1 fruit fly cellular context compared by ENCODE assay signal in genomic region chr3L:18840370-18841007, dm6.
TF ChIP-seq lines count a peak whose summit lies in the region.

No protein-coding gene starts in this region.

TF ChIP-seq in whole organism, embryonic, 481 proteins besides CTCF, POLR2A, EP300 and RAD21 (continued from another document and continues in another):
- TF ChIP-seq Eip74EF (GFP tag; optimal IDR thresholded peaks at IDR 0.05; lab: Kevin White, UChicago): no peak
- TF ChIP-seq ftz-f1 (GFP tag; optimal IDR thresholded peaks at IDR 0.05; lab: Kevin White, UChicago): no peak
- TF ChIP-seq CG15514 (GFP tag; optimal IDR thresholded peaks at IDR 0.05; lab: Kevin White, UChicago): peak; percentile 6
- TF ChIP-seq CG34376 (GFP tag; optimal IDR thresholded peaks at IDR 0.05; lab: Kevin White, UChicago): peak; percentile 34
- TF ChIP-seq CG11085 (GFP tag; IDR thresholded peaks at IDR 0.05; lab: Robert Waterston, UW): no peak
- peak; percentile 9 for TF ChIP-seq Sox102F (GFP tag; optimal IDR thresholded peaks at IDR 0.05; lab: Kevin White, UChicago)
- no peak for TF ChIP-seq Ada2b (GFP tag; IDR thresholded peaks at IDR 0.05; lab: Robert Waterston, UW)
- no peak for TF ChIP-seq CG10654 (GFP tag; optimal IDR thresholded peaks at IDR 0.05; lab: Kevin White, UChicago)
- TF ChIP-seq CG13287 (GFP tag; IDR thresholded peaks at IDR 0.05; lab: Robert Waterston, UW; ENCODE audit: partially characterized antibody): no peak
- TF ChIP-seq CG6683 (GFP tag; optimal IDR thresholded peaks at IDR 0.05; lab: Kevin White, UChicago): no peak
- TF ChIP-seq HLH3B (GFP tag; IDR thresholded peaks at IDR 0.05; lab: Robert Waterston, UW): no peak
- no peak for TF ChIP-seq CG13123 (GFP tag; optimal IDR thresholded peaks at IDR 0.05; lab: Kevin White, UChicago)
- no peak for TF ChIP-seq nerfin-1 (tag; optimal IDR thresholded peaks at IDR 0.05; lab: Kevin White, UChicago)
- no peak for TF ChIP-seq Ptx1 (GFP tag; IDR thresholded peaks at IDR 0.05; lab: Robert Waterston, UW)
- TF ChIP-seq Oaz (GFP tag; IDR thresholded peaks at IDR 0.05; lab: Robert Waterston, UW): no peak
- TF ChIP-seq HHEX (GFP tag; optimal IDR thresholded peaks at IDR 0.05; lab: Kevin White, UChicago): no peak
- TF ChIP-seq CG3847 (GFP tag; IDR thresholded peaks at IDR 0.05; lab: Robert Waterston, UW): no peak
- TF ChIP-seq H2.0 (GFP tag; IDR thresholded peaks at IDR 0.05; lab: Robert Waterston, UW): no peak
- TF ChIP-seq Gug (GFP tag; IDR thresholded peaks at IDR 0.05; lab: Robert Waterston, UW): no peak
- no peak for TF ChIP-seq CG8765 (GFP tag; IDR thresholded peaks at IDR 0.05; lab: Robert Waterston, UW)
- no peak for TF ChIP-seq CG12155 (GFP tag; optimal IDR thresholded peaks at IDR 0.05; lab: Kevin White, UChicago)
- no peak for TF ChIP-seq Gsc (GFP tag; IDR thresholded peaks at IDR 0.05; lab: Robert Waterston, UW)
- TF ChIP-seq ham (GFP tag; IDR thresholded peaks at IDR 0.05; lab: Robert Waterston, UW): no peak
- no peak for TF ChIP-seq sim (GFP tag; IDR thresholded peaks at IDR 0.05; lab: Robert Waterston, UW)
- TF ChIP-seq ssp (GFP tag; IDR thresholded peaks at IDR 0.05; lab: Robert Waterston, UW): no peak
- no peak for TF ChIP-seq CG16779 (GFP tag; IDR thresholded peaks at IDR 0.05; lab: Robert Waterston, UW)
- TF ChIP-seq en (GFP tag; optimal IDR thresholded peaks at IDR 0.05; lab: Kevin White, UChicago): no peak
- no peak for TF ChIP-seq NC2α (GFP tag; optimal IDR thresholded peaks at IDR 0.05; lab: Kevin White, UChicago)
- TF ChIP-seq otp (GFP tag; IDR thresholded peaks at IDR 0.05; lab: Robert Waterston, UW): no peak
- TF ChIP-seq lmd (GFP tag; IDR thresholded peaks at IDR 0.05; lab: Robert Waterston, UW): no peak
- no peak for TF ChIP-seq gro (GFP tag; optimal IDR thresholded peaks at IDR 0.05; lab: Kevin White, UChicago)
- peak; percentile 1 for TF ChIP-seq tio (GFP tag; optimal IDR thresholded peaks at IDR 0.05; lab: Kevin White, UChicago)
- no peak for TF ChIP-seq CG11695 (GFP tag; IDR thresholded peaks at IDR 0.05; lab: Robert Waterston, UW)
- TF ChIP-seq CG10147 (GFP tag; optimal IDR thresholded peaks at IDR 0.05; lab: Kevin White, UChicago): no peak
- no peak for TF ChIP-seq sens-2 (GFP tag; IDR thresholded peaks at IDR 0.05; lab: Robert Waterston, UW)
- TF ChIP-seq CG12219 (GFP tag; optimal IDR thresholded peaks at IDR 0.05; lab: Kevin White, UChicago): no peak
- no peak for TF ChIP-seq ash1 (GFP tag; optimal IDR thresholded peaks at IDR 0.05; lab: Kevin White, UChicago)
- peak; percentile 10 for TF ChIP-seq tap (tag; optimal IDR thresholded peaks at IDR 0.05; lab: Kevin White, UChicago)
- no peak for TF ChIP-seq CG4360 (GFP tag; IDR thresholded peaks at IDR 0.05; lab: Robert Waterston, UW)
- no peak for TF ChIP-seq da (GFP tag; optimal IDR thresholded peaks at IDR 0.05; lab: Kevin White, UChicago)
- TF ChIP-seq CG4617 (GFP tag; optimal IDR thresholded peaks at IDR 0.05; lab: Kevin White, UChicago; ENCODE audit: borderline replicate concordance): no peak
- no peak for TF ChIP-seq CG16815 (GFP tag; optimal IDR thresholded peaks at IDR 0.05; lab: Kevin White, UChicago)
- no peak for TF ChIP-seq Kr (GFP tag; optimal IDR thresholded peaks at IDR 0.05; lab: Kevin White, UChicago)
- TF ChIP-seq CG10979 (tag; optimal IDR thresholded peaks at IDR 0.05; lab: Kevin White, UChicago): peak; percentile 33
- TF ChIP-seq CG6854 (GFP tag; optimal IDR thresholded peaks at IDR 0.05; lab: Kevin White, UChicago): no peak
- no peak for TF ChIP-seq Sox100B (GFP tag; optimal IDR thresholded peaks at IDR 0.05; lab: Kevin White, UChicago)
- TF ChIP-seq CG8290 (GFP tag; optimal IDR thresholded peaks at IDR 0.05; lab: Kevin White, UChicago): no peak
- peak in 1 of 2 experiments; percentile 69 for TF ChIP-seq CG8290 (tag; optimal IDR thresholded peaks at IDR 0.05; lab: Kevin White, UChicago)
- no peak for TF ChIP-seq nmo (GFP tag; optimal IDR thresholded peaks at IDR 0.05; lab: Kevin White, UChicago)
- TF ChIP-seq Chrac-16 (GFP tag; optimal IDR thresholded peaks at IDR 0.05; lab: Kevin White, UChicago): peak; percentile 17
- no peak for TF ChIP-seq Mad (GFP tag; optimal IDR thresholded peaks at IDR 0.05; lab: Kevin White, UChicago)
- peak; percentile 48 for TF ChIP-seq CG30403 (GFP tag; optimal IDR thresholded peaks at IDR 0.05; lab: Kevin White, UChicago)
- TF ChIP-seq CG1529 (GFP tag; optimal IDR thresholded peaks at IDR 0.05; lab: Kevin White, UChicago): no peak
- TF ChIP-seq CG7556 (GFP tag; optimal IDR thresholded peaks at IDR 0.05; lab: Kevin White, UChicago): no peak
- TF ChIP-seq Dek (tag; optimal IDR thresholded peaks at IDR 0.05; lab: Kevin White, UChicago): peak; percentile 8
- TF ChIP-seq CG12659 (GFP tag; optimal IDR thresholded peaks at IDR 0.05; lab: Kevin White, UChicago): no peak
- peak; percentile 2 for TF ChIP-seq CG3995 (GFP tag; optimal IDR thresholded peaks at IDR 0.05; lab: Kevin White, UChicago)
- peak; percentile 39 for TF ChIP-seq CG17829 (tag; optimal IDR thresholded peaks at IDR 0.05; lab: Kevin White, UChicago)
- TF ChIP-seq unc-4 (GFP tag; IDR thresholded peaks at IDR 0.05; lab: Robert Waterston, UW; ENCODE audit: partially characterized antibody): no peak
- no peak for TF ChIP-seq h (optimal IDR thresholded peaks at IDR 0.05; lab: Kevin White, UChicago)
- TF ChIP-seq gcm (GFP tag; optimal IDR thresholded peaks at IDR 0.05; lab: Kevin White, UChicago): no peak
- TF ChIP-seq chif (GFP tag; optimal IDR thresholded peaks at IDR 0.05; lab: Kevin White, UChicago): peak in 1 of 2 experiments; percentile 40
- peak; percentile 13 for TF ChIP-seq fd96Cb (tag; optimal IDR thresholded peaks at IDR 0.05; lab: Kevin White, UChicago)
- no peak for TF ChIP-seq ato (GFP tag; IDR thresholded peaks at IDR 0.05; lab: Robert Waterston, UW; ENCODE audit: partially characterized antibody)
- TF ChIP-seq CG10565 (GFP tag; optimal IDR thresholded peaks at IDR 0.05; lab: Kevin White, UChicago): no peak
- peak; percentile 13 for TF ChIP-seq bab2 (GFP tag; optimal IDR thresholded peaks at IDR 0.05; lab: Kevin White, UChicago)
- TF ChIP-seq Fer1 (GFP tag; optimal IDR thresholded peaks at IDR 0.05; lab: Kevin White, UChicago): no peak
- no peak for TF ChIP-seq Awh (GFP tag; IDR thresholded peaks at IDR 0.05; lab: Robert Waterston, UW)
- no peak for TF ChIP-seq Hr51 (GFP tag; optimal IDR thresholded peaks at IDR 0.05; lab: Kevin White, UChicago)
- TF ChIP-seq ken (GFP tag; IDR thresholded peaks at IDR 0.05; lab: Robert Waterston, UW): no peak
- TF ChIP-seq CG1792 (GFP tag; optimal IDR thresholded peaks at IDR 0.05; lab: Kevin White, UChicago): no peak
- TF ChIP-seq CG11456 (GFP tag; IDR thresholded peaks at IDR 0.05; lab: Robert Waterston, UW): no peak
- no peak for TF ChIP-seq schlank (tag; optimal IDR thresholded peaks at IDR 0.05; lab: Kevin White, UChicago)
- no peak for TF ChIP-seq Ets97D (GFP tag; optimal IDR thresholded peaks at IDR 0.05; lab: Kevin White, UChicago)
- TF ChIP-seq GATAe (GFP tag; conservative IDR thresholded peaks at IDR 0.05; lab: Robert Waterston, UW): no peak
- TF ChIP-seq lab (GFP tag; optimal IDR thresholded peaks at IDR 0.05; lab: Kevin White, UChicago): peak; percentile 44
- no peak for TF ChIP-seq Taf1 (GFP tag; IDR thresholded peaks at IDR 0.05; lab: Robert Waterston, UW)
- no peak for TF ChIP-seq chn (GFP tag; optimal IDR thresholded peaks at IDR 0.05; lab: Kevin White, UChicago)
- TF ChIP-seq BEAF-32 (GFP tag; optimal IDR thresholded peaks at IDR 0.05; lab: Kevin White, UChicago): peak; percentile 70
- no peak for TF ChIP-seq seq (GFP tag; IDR thresholded peaks at IDR 0.05; lab: Robert Waterston, UW)
- no peak for TF ChIP-seq CG8281 (tag; optimal IDR thresholded peaks at IDR 0.05; lab: Kevin White, UChicago)
- TF ChIP-seq ttk (GFP tag; IDR thresholded peaks at IDR 0.05; lab: Robert Waterston, UW): no peak
- no peak for TF ChIP-seq CG10209 (GFP tag; optimal IDR thresholded peaks at IDR 0.05; lab: Kevin White, UChicago)
- no peak for TF ChIP-seq CG31224 (GFP tag; IDR thresholded peaks at IDR 0.05; lab: Robert Waterston, UW)
- TF ChIP-seq Hr78 (GFP tag; optimal IDR thresholded peaks at IDR 0.05; lab: Kevin White, UChicago): no peak
- no peak for TF ChIP-seq ap (GFP tag; IDR thresholded peaks at IDR 0.05; lab: Robert Waterston, UW)
- no peak for TF ChIP-seq abd-A (tag; optimal IDR thresholded peaks at IDR 0.05; lab: Kevin White, UChicago)
- peak; percentile 2 for TF ChIP-seq Myb (GFP tag; optimal IDR thresholded peaks at IDR 0.05; lab: Kevin White, UChicago)
- TF ChIP-seq CG11723 (GFP tag; optimal IDR thresholded peaks at IDR 0.05; lab: Kevin White, UChicago): no peak
- no peak for TF ChIP-seq CG2202 (tag; optimal IDR thresholded peaks at IDR 0.05; lab: Kevin White, UChicago)
- TF ChIP-seq toy (GFP tag; IDR thresholded peaks at IDR 0.05; lab: Robert Waterston, UW): no peak
- no peak for TF ChIP-seq Rfx (GFP tag; IDR thresholded peaks at IDR 0.05; lab: Robert Waterston, UW)
- no peak for TF ChIP-seq Oli (tag; optimal IDR thresholded peaks at IDR 0.05; lab: Kevin White, UChicago)
- TF ChIP-seq Vsx1 (GFP tag; optimal IDR thresholded peaks at IDR 0.05; lab: Kevin White, UChicago): no peak
- TF ChIP-seq CG1602 (GFP tag; optimal IDR thresholded peaks at IDR 0.05; lab: Kevin White, UChicago): peak; percentile 8
- no peak for TF ChIP-seq CG8359 (GFP tag; optimal IDR thresholded peaks at IDR 0.05; lab: Kevin White, UChicago; ENCODE audit: borderline replicate concordance)
- TF ChIP-seq CG9437 (GFP tag; optimal IDR thresholded peaks at IDR 0.05; lab: Kevin White, UChicago): no peak
- no peak for TF ChIP-seq Nf-YC (tag; optimal IDR thresholded peaks at IDR 0.05; lab: Kevin White, UChicago)
- no peak for TF ChIP-seq CG3838 (GFP tag; optimal IDR thresholded peaks at IDR 0.05; lab: Kevin White, UChicago)
- TF ChIP-seq CG5245 (GFP tag; optimal IDR thresholded peaks at IDR 0.05; lab: Kevin White, UChicago): peak; percentile 22
- no peak for TF ChIP-seq ranshi (GFP tag; IDR thresholded peaks at IDR 0.05; lab: Robert Waterston, UW)
- TF ChIP-seq CG17361 (GFP tag; IDR thresholded peaks at IDR 0.05; lab: Robert Waterston, UW): no peak
- no peak for TF ChIP-seq Hr3 (GFP tag; optimal IDR thresholded peaks at IDR 0.05; lab: Kevin White, UChicago)
- TF ChIP-seq z (GFP tag; IDR thresholded peaks at IDR 0.05; lab: Robert Waterston, UW): no peak
- peak; percentile 10 for TF ChIP-seq CG13296 (GFP tag; optimal IDR thresholded peaks at IDR 0.05; lab: Kevin White, UChicago)
- TF ChIP-seq Optix (GFP tag; IDR thresholded peaks at IDR 0.05; lab: Robert Waterston, UW): no peak
- TF ChIP-seq E2f2 (GFP tag; IDR thresholded peaks at IDR 0.05; lab: Robert Waterston, UW): no peak
- no peak for TF ChIP-seq CG32767 (GFP tag; IDR thresholded peaks at IDR 0.05; lab: Robert Waterston, UW)
- no peak for TF ChIP-seq Mes4 (GFP tag; optimal IDR thresholded peaks at IDR 0.05; lab: Kevin White, UChicago)
- no peak for TF ChIP-seq CG10274 (GFP tag; optimal IDR thresholded peaks at IDR 0.05; lab: Kevin White, UChicago)
- TF ChIP-seq Meics (GFP tag; optimal IDR thresholded peaks at IDR 0.05; lab: Kevin White, UChicago): no peak
- peak; percentile 97 for TF ChIP-seq cg (GFP tag; optimal IDR thresholded peaks at IDR 0.05; lab: Kevin White, UChicago)
- peak; percentile 88 for TF ChIP-seq zf30C (GFP tag; optimal IDR thresholded peaks at IDR 0.05; lab: Kevin White, UChicago)
- TF ChIP-seq CG30020 (tag; optimal IDR thresholded peaks at IDR 0.05; lab: Kevin White, UChicago): no peak
- no peak for TF ChIP-seq gfzf (GFP tag; optimal IDR thresholded peaks at IDR 0.05; lab: Kevin White, UChicago)
- no peak for TF ChIP-seq Neu2 (GFP tag; optimal IDR thresholded peaks at IDR 0.05; lab: Kevin White, UChicago; ENCODE audit: borderline replicate concordance)
- no peak for TF ChIP-seq run (tag; optimal IDR thresholded peaks at IDR 0.05; lab: Kevin White, UChicago)
- peak; percentile 2 for TF ChIP-seq pros (GFP tag; optimal IDR thresholded peaks at IDR 0.05; lab: Kevin White, UChicago)
- TF ChIP-seq CG30431 (GFP tag; optimal IDR thresholded peaks at IDR 0.05; lab: Kevin White, UChicago): no peak
- TF ChIP-seq CG15601 (tag; optimal IDR thresholded peaks at IDR 0.05; lab: Kevin White, UChicago): peak; percentile 2
- no peak for TF ChIP-seq CG6175 (GFP tag; IDR thresholded peaks at IDR 0.05; lab: Robert Waterston, UW)
- peak; percentile 24 for TF ChIP-seq stwl (tag; optimal IDR thresholded peaks at IDR 0.05; lab: Kevin White, UChicago)
- peak; percentile 22 for TF ChIP-seq CG4424 (GFP tag; optimal IDR thresholded peaks at IDR 0.05; lab: Kevin White, UChicago)
- TF ChIP-seq CG15696 (tag; optimal IDR thresholded peaks at IDR 0.05; lab: Kevin White, UChicago): no peak
- TF ChIP-seq CG32532 (GFP tag; IDR thresholded peaks at IDR 0.05; lab: Robert Waterston, UW): no peak
- TF ChIP-seq CG7963 (GFP tag; IDR thresholded peaks at IDR 0.05; lab: Robert Waterston, UW; ENCODE audit: partially characterized antibody): no peak
- TF ChIP-seq fd3F (GFP tag; optimal IDR thresholded peaks at IDR 0.05; lab: Kevin White, UChicago): no peak
- TF ChIP-seq zen2 (GFP tag; IDR thresholded peaks at IDR 0.05; lab: Robert Waterston, UW; ENCODE audit: partially characterized antibody): no peak
- TF ChIP-seq jigr1 (GFP tag; IDR thresholded peaks at IDR 0.05; lab: Robert Waterston, UW): no peak
- peak; percentile 54 for TF ChIP-seq CG8924 (tag; optimal IDR thresholded peaks at IDR 0.05; lab: Kevin White, UChicago)
- no peak for TF ChIP-seq zen (tag; optimal IDR thresholded peaks at IDR 0.05; lab: Kevin White, UChicago)
- peak; percentile 24 for TF ChIP-seq mirr (GFP tag; optimal IDR thresholded peaks at IDR 0.05; lab: Kevin White, UChicago)
- TF ChIP-seq slou (GFP tag; optimal IDR thresholded peaks at IDR 0.05; lab: Kevin White, UChicago): no peak
- no peak for TF ChIP-seq Max (GFP tag; optimal IDR thresholded peaks at IDR 0.05; lab: Kevin White, UChicago)
- peak; percentile 24 for TF ChIP-seq phol (tag; optimal IDR thresholded peaks at IDR 0.05; lab: Kevin White, UChicago)
- peak; percentile 26 for TF ChIP-seq Hmr (GFP tag; optimal IDR thresholded peaks at IDR 0.05; lab: Kevin White, UChicago)
- no peak for TF ChIP-seq CG2199 (GFP tag; IDR thresholded peaks at IDR 0.05; lab: Robert Waterston, UW)
- TF ChIP-seq CG11093 (GFP tag; IDR thresholded peaks at IDR 0.05; lab: Robert Waterston, UW): no peak
- no peak for TF ChIP-seq bbx (GFP tag; IDR thresholded peaks at IDR 0.05; lab: Robert Waterston, UW; ENCODE audit: partially characterized antibody)
- no peak for TF ChIP-seq CG4854 (GFP tag; optimal IDR thresholded peaks at IDR 0.05; lab: Kevin White, UChicago)
